Fruit fly (Drosophila melanogaster) whole organism, prepupa: ENCODE results near the gene tos.

Source experiments
- Blimp-1 ChIP-seq: fragments of 200-800 bp; sonication (Bioruptor generic); optimal IDR thresholded peaks from 3 replicates; lab custom pipeline; 2017; ENCODE audit warnings: missing biosample characterization, missing genetic modification characterization, mild to moderate bottlenecking, moderate library complexity, missing genetic modification reagents
- CG10669 ChIP-seq: fragments of 200-800 bp; sonication (Bioruptor generic); optimal IDR thresholded peaks from 3 replicates; lab custom pipeline; 2018; ENCODE audit warnings: missing biosample characterization, mild to moderate bottlenecking, missing genetic modification characterization, moderate library complexity
- CG11294 ChIP-seq: fragments of 200-800 bp; sonication (Bioruptor generic); IDR thresholded peaks from 2 replicates; pipeline ENCODE4 v1.3.6; 2022; ENCODE audit warnings: missing biosample characterization, missing genetic modification characterization
- CG11762 ChIP-seq: fragments of 200-800 bp; sonication (Bioruptor generic); optimal IDR thresholded peaks from 3 replicates; lab custom pipeline; 2016; ENCODE audit warnings: missing biosample characterization, missing genetic modification characterization; ENCODE audit not compliant: insufficient read depth
- CG11902 ChIP-seq: fragments of 200-800 bp; sonication (Bioruptor generic); optimal IDR thresholded peaks from 3 replicates; lab custom pipeline; 2016; ENCODE audit warnings: missing biosample characterization, missing genetic modification characterization
- CG15336 ChIP-seq: fragments of 200-800 bp; sonication (Bioruptor generic); IDR thresholded peaks from 2 replicates; pipeline ENCODE4 v1.3.6; 2022; ENCODE audit warnings: missing biosample characterization, missing genetic modification characterization
- CG16779 ChIP-seq: fragments of 200-800 bp; sonication (Bioruptor generic); optimal IDR thresholded peaks from 3 replicates; lab custom pipeline; 2017; ENCODE audit warnings: missing biosample characterization, mild to moderate bottlenecking, missing genetic modification characterization
- CG31627 ChIP-seq: fragments of 200-800 bp; sonication (Bioruptor generic); optimal IDR thresholded peaks from 3 replicates; lab custom pipeline; 2016; ENCODE audit warnings: missing biosample characterization, missing genetic modification characterization
- CG32006 ChIP-seq: fragments of 200-800 bp; sonication (Bioruptor generic); optimal IDR thresholded peaks from 3 replicates; lab custom pipeline; 2017; ENCODE audit warnings: missing biosample characterization, mild to moderate bottlenecking, missing genetic modification characterization
- CG3919 ChIP-seq: fragments of 200-800 bp; sonication (Bioruptor generic); optimal IDR thresholded peaks from 3 replicates; lab custom pipeline; 2016; ENCODE audit warnings: missing biosample characterization, missing genetic modification characterization
- CG4318 ChIP-seq: fragments of 200-800 bp; sonication (Bioruptor generic); optimal IDR thresholded peaks from 3 replicates; lab custom pipeline; 2017; ENCODE audit warnings: missing biosample characterization, mild to moderate bottlenecking, missing genetic modification characterization
- CG6163 ChIP-seq: fragments of 200-800 bp; sonication (Bioruptor generic); IDR thresholded peaks from 3 replicates; pipeline ENCODE4 v1.3.6; 2022; ENCODE audit warnings: missing biosample characterization, missing genetic modification characterization
- CG6792 ChIP-seq: fragments of 200-800 bp; sonication (Bioruptor generic); optimal IDR thresholded peaks from 3 replicates; lab custom pipeline; 2016; ENCODE audit warnings: missing biosample characterization, missing genetic modification characterization
- CG6808 ChIP-seq: fragments of 200-800 bp; sonication (Bioruptor generic); optimal IDR thresholded peaks from 3 replicates; lab custom pipeline; 2017; ENCODE audit warnings: missing biosample characterization, missing genetic modification characterization, mild to moderate bottlenecking, moderate library complexity, missing genetic modification reagents
- CG6854 ChIP-seq: fragments of 200-800 bp; sonication (Bioruptor generic); optimal IDR thresholded peaks from 2 replicates; lab custom pipeline; 2017; ENCODE audit warnings: missing biosample characterization, mild to moderate bottlenecking, missing genetic modification characterization
- CG8119 ChIP-seq: fragments of 200-800 bp; sonication (Bioruptor generic); IDR thresholded peaks from 3 replicates; pipeline ENCODE4 v1.3.6; 2022; ENCODE audit warnings: missing biosample characterization, missing genetic modification characterization
- CG8319 ChIP-seq: fragments of 200-800 bp; sonication (Bioruptor generic); optimal IDR thresholded peaks from 3 replicates; lab custom pipeline; 2016; ENCODE audit warnings: missing biosample characterization, missing genetic modification characterization
- CG8632 ChIP-seq: fragments of 200-800 bp; sonication (Bioruptor generic); optimal IDR thresholded peaks from 3 replicates; lab custom pipeline; 2016; ENCODE audit warnings: missing biosample characterization, missing genetic modification characterization
- Eip75B ChIP-seq: fragments of 200-800 bp; sonication (Bioruptor generic); optimal IDR thresholded peaks from 3 replicates; lab custom pipeline; 2016; ENCODE audit warnings: missing biosample characterization, missing genetic modification characterization
- Eip78C ChIP-seq: fragments of 200-800 bp; sonication (Bioruptor generic); peaks from one replicate; lab custom pipeline; 2016; ENCODE audit warnings: missing biosample characterization, missing genetic modification characterization
- Eip93F ChIP-seq: fragments of 200-800 bp; sonication (Bioruptor generic); optimal IDR thresholded peaks from 2 replicates; lab custom pipeline; 2016; ENCODE audit warnings: missing biosample characterization, mild to moderate bottlenecking, missing genetic modification characterization
- Ets21C ChIP-seq: fragments of 200-800 bp; sonication (Bioruptor generic); optimal IDR thresholded peaks from 3 replicates; lab custom pipeline; 2016; ENCODE audit warnings: missing biosample characterization, missing genetic modification characterization
- Gug ChIP-seq: fragments of 200-800 bp; sonication (Bioruptor generic); IDR thresholded peaks from 2 replicates; pipeline ENCODE4 v1.3.6; 2022; ENCODE audit warnings: missing biosample characterization, missing genetic modification characterization
- Hr38 ChIP-seq: sonication (Bioruptor generic); optimal IDR thresholded peaks from 2 replicates; lab custom pipeline; 2016; ENCODE audit warnings: missing biosample characterization, missing genetic modification characterization
- Hr39 ChIP-seq: fragments of 200-800 bp; sonication (Bioruptor generic); optimal IDR thresholded peaks from 2 replicates; lab custom pipeline; 2016; ENCODE audit warnings: missing biosample characterization, missing genetic modification characterization
- Hr4 ChIP-seq: fragments of 200-800 bp; sonication (Bioruptor generic); optimal IDR thresholded peaks from 3 replicates; lab custom pipeline; 2016; ENCODE audit warnings: missing biosample characterization, missing genetic modification characterization
- Lpt ChIP-seq: fragments of 200-800 bp; sonication (Bioruptor generic); optimal IDR thresholded peaks from 3 replicates; lab custom pipeline; 2016; ENCODE audit warnings: missing biosample characterization, missing genetic modification characterization
- Met ChIP-seq: fragments of 200-800 bp; sonication (Bioruptor generic); optimal IDR thresholded peaks from 3 replicates; lab custom pipeline; 2016; ENCODE audit warnings: missing biosample characterization, missing genetic modification characterization
- OdsH ChIP-seq: fragments of 200-800 bp; sonication (Bioruptor generic); optimal IDR thresholded peaks from 3 replicates; lab custom pipeline; 2016; ENCODE audit warnings: missing biosample characterization, missing genetic modification characterization
- Sox102F ChIP-seq: fragments of 200-800 bp; sonication (Bioruptor generic); optimal IDR thresholded peaks from 2 replicates; lab custom pipeline; 2016; ENCODE audit warnings: missing biosample characterization, mild to moderate bottlenecking, missing genetic modification characterization
- Sox14 ChIP-seq: fragments of 200-800 bp; sonication (Bioruptor generic); optimal IDR thresholded peaks from 3 replicates; lab custom pipeline; 2016; ENCODE audit warnings: missing biosample characterization, missing genetic modification characterization
- achi ChIP-seq: fragments of 200-800 bp; sonication (Bioruptor generic); optimal IDR thresholded peaks from 3 replicates; lab custom pipeline; 2016; ENCODE audit warnings: missing biosample characterization, missing genetic modification characterization
- acj6 ChIP-seq: fragments of 200-800 bp; sonication (Bioruptor generic); optimal IDR thresholded peaks from 3 replicates; lab custom pipeline; 2016; ENCODE audit warnings: missing biosample characterization, missing genetic modification characterization
- cyc ChIP-seq: fragments of 200-800 bp; sonication (Bioruptor generic); optimal IDR thresholded peaks from 3 replicates; lab custom pipeline; 2016; ENCODE audit warnings: missing biosample characterization, missing genetic modification characterization
- dac ChIP-seq: fragments of 200-800 bp; sonication (Bioruptor generic); optimal IDR thresholded peaks from 2 replicates; lab custom pipeline; 2017; ENCODE audit warnings: missing biosample characterization, mild to moderate bottlenecking, missing genetic modification characterization
- dsx ChIP-seq: fragments of 200-800 bp; optimal IDR thresholded peaks from 3 replicates; lab custom pipeline; 2019; ENCODE audit warnings: missing biosample characterization, mild to moderate bottlenecking, missing genetic modification characterization, moderate library complexity; ENCODE audit not compliant: poor library complexity, severe bottlenecking
- eg ChIP-seq: fragments of 200-800 bp; sonication (Bioruptor generic); IDR thresholded peaks from 3 replicates; pipeline ENCODE4 v1.3.6; 2022; ENCODE audit warnings: missing biosample characterization, missing genetic modification characterization
- esn ChIP-seq: fragments of 200-800 bp; sonication (Bioruptor generic); optimal IDR thresholded peaks from 2 replicates; lab custom pipeline; 2016; ENCODE audit warnings: missing biosample characterization, mild to moderate bottlenecking, missing genetic modification characterization, moderate library complexity
- fd85E ChIP-seq: fragments of 200-800 bp; sonication (Bioruptor generic); optimal IDR thresholded peaks from 3 replicates; lab custom pipeline; 2016; ENCODE audit warnings: missing biosample characterization, missing genetic modification characterization
- fkh ChIP-seq: fragments of 200-800 bp; sonication (Bioruptor generic); optimal IDR thresholded peaks from 3 replicates; lab custom pipeline; 2017; ENCODE audit warnings: missing biosample characterization, mild to moderate bottlenecking, missing genetic modification characterization, moderate library complexity
- lz ChIP-seq: fragments of 200-800 bp; sonication (Bioruptor generic); optimal IDR thresholded peaks from 3 replicates; lab custom pipeline; 2016; ENCODE audit warnings: missing biosample characterization, missing genetic modification characterization
- pdm3 ChIP-seq: fragments of 200-800 bp; sonication (Bioruptor generic); optimal IDR thresholded peaks from 3 replicates; lab custom pipeline; 2016; ENCODE audit warnings: missing biosample characterization, missing genetic modification characterization
- salr ChIP-seq, 2 experiments: fragments of 200-800 bp; sonication (Bioruptor generic); optimal IDR thresholded peaks; 3 replicates each; lab custom pipeline; 2016 to 2018; ENCODE audit warnings: missing biosample characterization in 2 of 2, missing genetic modification characterization in 2 of 2, mild to moderate bottlenecking in 1 of 2
- spab ChIP-seq: fragments of 200-800 bp; sonication (Bioruptor generic); optimal IDR thresholded peaks from 2 replicates; lab custom pipeline; 2017; ENCODE audit warnings: missing biosample characterization, mild to moderate bottlenecking, missing genetic modification characterization, missing genetic modification reagents
- topi ChIP-seq: fragments of 200-800 bp; sonication (Bioruptor generic); optimal IDR thresholded peaks from 3 replicates; lab custom pipeline; 2016; ENCODE audit warnings: missing biosample characterization, missing genetic modification characterization
- vri ChIP-seq: fragments of 200-800 bp; sonication (Bioruptor generic); optimal IDR thresholded peaks from 3 replicates; lab custom pipeline; 2016; ENCODE audit warnings: missing biosample characterization, mild to moderate bottlenecking, missing genetic modification characterization

tos gene

dm6 chr2L:18665952-18666606 lies 15.8 kb downstream of the tos start (continued):
- no peak for TF ChIP-seq Gug (GFP tag; lab: Robert Waterston, UW)
- TF ChIP-seq CG6808, result no peak
- no peak for TF ChIP-seq CG8632 (GFP tag; lab: Kevin White, UChicago)
- no peak for TF ChIP-seq acj6 (GFP tag; lab: Kevin White, UChicago)
- no peak for TF ChIP-seq Blimp-1 (GFP tag; lab: Kevin White, UChicago)
- TF ChIP-seq lz (GFP tag; lab: Kevin White, UChicago), result peak; percentile 44
- TF ChIP-seq Lpt (GFP tag; lab: Kevin White, UChicago), result no peak
- no peak for TF ChIP-seq CG15336 (GFP tag; lab: Robert Waterston, UW)

dm6 chr2L:18664707-18665550 lies 16.9 kb downstream of the tos start:
- TF ChIP-seq CG16779 (tag; lab: Kevin White, UChicago), result peak; percentile 50
- no peak for TF ChIP-seq CG11902 (GFP tag; lab: Kevin White, UChicago)
- TF ChIP-seq CG6163, result peak; percentile 47
- TF ChIP-seq cyc, result peak; percentile 78
- no peak for TF ChIP-seq Eip93F (GFP tag; lab: Kevin White, UChicago)
- peak; percentile 44 for TF ChIP-seq CG4318
- peak; percentile 88 for TF ChIP-seq CG6808
- TF ChIP-seq salr (GFP tag; optimal IDR thresholded peaks at IDR 0.05; lab: Kevin White, UChicago), result peak; percentile 53 to 79
- TF ChIP-seq Hr4 (GFP tag; lab: Kevin White, UChicago), result peak; percentile 50
- TF ChIP-seq Lpt (GFP tag; lab: Kevin White, UChicago), result peak; percentile 76
- peak; percentile 81 for TF ChIP-seq OdsH (GFP tag; lab: Kevin White, UChicago)
- peak; percentile 70 for TF ChIP-seq CG8119 (GFP tag; lab: Robert Waterston, UW)
- TF ChIP-seq CG3919 (GFP tag; lab: Kevin White, UChicago), result peak; percentile 73
- TF ChIP-seq eg, result 0 out of 3 replicates have a peak, but pooled peaks have one; percentile 6
- TF ChIP-seq Blimp-1 (GFP tag; lab: Kevin White, UChicago), result peak; percentile 65
- no peak for TF ChIP-seq fkh (GFP tag; lab: Kevin White, UChicago)
- peak; percentile 55 for TF ChIP-seq vri (GFP tag; lab: Kevin White, UChicago)
- peak; percentile 87 for TF ChIP-seq topi (GFP tag; lab: Kevin White, UChicago)
- no peak for TF ChIP-seq Hr38 (GFP tag; lab: Kevin White, UChicago)
- no peak for TF ChIP-seq CG11294
- peak; percentile 83 for TF ChIP-seq spab (GFP tag; lab: Kevin White, UChicago)
- TF ChIP-seq CG6854, result peak; percentile 13
- TF ChIP-seq CG32006 (GFP tag; lab: Kevin White, UChicago), result peak; percentile 81
- TF ChIP-seq dac (GFP tag; lab: Kevin White, UChicago), result peak; percentile 5
- TF ChIP-seq pdm3 (GFP tag; lab: Kevin White, UChicago), result peak; percentile 76
- TF ChIP-seq Met, result peak; percentile 93
- peak; percentile 81 for TF ChIP-seq CG10669 (GFP tag; lab: Kevin White, UChicago)
- peak; percentile 89 for TF ChIP-seq Sox14 (GFP tag; lab: Kevin White, UChicago)
- TF ChIP-seq CG15336 (GFP tag; lab: Robert Waterston, UW), result peak; percentile 76
- peak; percentile 92 for TF ChIP-seq esn (GFP tag; lab: Kevin White, UChicago)
- TF ChIP-seq achi (GFP tag; lab: Kevin White, UChicago), result peak; percentile 84
- peak; percentile 72 for TF ChIP-seq Ets21C (GFP tag; lab: Kevin White, UChicago)
- TF ChIP-seq CG8319 (GFP tag; lab: Kevin White, UChicago), result peak; percentile 23
- peak; percentile 74 for TF ChIP-seq CG6792 (GFP tag; lab: Kevin White, UChicago)
- no peak for TF ChIP-seq fd85E (GFP tag; lab: Kevin White, UChicago)
- peak; percentile 81 for TF ChIP-seq dsx (GFP tag; lab: Kevin White, UChicago)
- peak; percentile 79 for TF ChIP-seq acj6 (GFP tag; lab: Kevin White, UChicago)
- TF ChIP-seq Eip75B (GFP tag; lab: Kevin White, UChicago), result peak; percentile 86
- peak; percentile 70 for TF ChIP-seq Hr39
- TF ChIP-seq Eip78C (GFP tag; lab: Kevin White, UChicago), result peak; percentile 95
- peak; percentile 62 for TF ChIP-seq CG8632 (GFP tag; lab: Kevin White, UChicago)
- TF ChIP-seq CG11762, result peak; percentile 63
- peak; percentile 80 for TF ChIP-seq CG31627
- peak; percentile 78 for TF ChIP-seq Sox102F (GFP tag; lab: Kevin White, UChicago)
